Worm (Caenorhabditis elegans) whole organism, early embryonic: ENCODE measurements around the gene taap-1.

Experiments used
- B0310.2 ChIP-seq: sonication (generic microtip); optimal IDR thresholded peaks from 2 replicates; lab custom pipeline; 2016; ENCODE audit warnings: mild to moderate bottlenecking, missing genetic modification characterization, missing compliant biosample characterization
- F13C5.2 ChIP-seq: sonication (generic microtip); optimal IDR thresholded peaks from 2 replicates; lab custom pipeline; 2017; ENCODE audit warnings: mild to moderate bottlenecking, missing genetic modification characterization, inconsistent platforms, missing compliant biosample characterization
- aly-1 ChIP-seq: sonication (generic microtip); optimal IDR thresholded peaks from 2 replicates; lab custom pipeline; 2016; ENCODE audit warnings: missing genetic modification characterization, missing compliant biosample characterization
- ama-1 ChIP-seq: fragments of 150-350 bp; optimal IDR thresholded peaks from 2 replicates; lab custom pipeline; 2014
- ceh-13 ChIP-seq: fragments of 200-800 bp; sonication (Bioruptor generic); optimal IDR thresholded peaks from 2 replicates; lab custom pipeline; 2018; ENCODE audit warnings: mild to moderate bottlenecking, missing genetic modification characterization, missing compliant biosample characterization
- ceh-36 ChIP-seq: sonication (generic microtip); optimal IDR thresholded peaks from 2 replicates; lab custom pipeline; 2016; ENCODE audit warnings: missing genetic modification characterization, inconsistent platforms, missing compliant biosample characterization
- ets-7 ChIP-seq: sonication (generic microtip); optimal IDR thresholded peaks from 2 replicates; lab custom pipeline; 2016; ENCODE audit warnings: missing genotype, missing genetic modification characterization, missing compliant biosample characterization
- flt-1 ChIP-seq: fragments of 200-800 bp; sonication (Bioruptor generic); IDR thresholded peaks from 2 replicates; pipeline ENCODE4 v1.3.6; 2022; ENCODE audit warnings: missing genetic modification characterization, missing compliant biosample characterization
- hmbx-1 ChIP-seq: sonication (generic microtip); optimal IDR thresholded peaks from 2 replicates; lab custom pipeline; 2016; ENCODE audit warnings: mild to moderate bottlenecking, missing genetic modification characterization, missing compliant biosample characterization
- hmg-4 ChIP-seq: fragments of 200-800 bp; sonication (Bioruptor generic); optimal IDR thresholded peaks from 2 replicates; lab custom pipeline; 2018; ENCODE audit warnings: mild to moderate bottlenecking, missing genetic modification characterization, missing compliant biosample characterization
- hnd-1 ChIP-seq: sonication (generic microtip); optimal IDR thresholded peaks from 2 replicates; lab custom pipeline; 2016; ENCODE audit warnings: missing genetic modification characterization, missing compliant biosample characterization
- pes-1 ChIP-seq: fragments of 200-800 bp; sonication (Bioruptor generic); IDR thresholded peaks from 2 replicates; pipeline ENCODE4 v1.3.6; 2022; ENCODE audit warnings: missing genetic modification reagents, missing genetic modification characterization, missing compliant biosample characterization
- scrt-1 ChIP-seq: fragments of 200-800 bp; sonication (Bioruptor generic); IDR thresholded peaks from 2 replicates; pipeline ENCODE4 v1.3.6; 2022; ENCODE audit warnings: missing genetic modification characterization, missing compliant biosample characterization
- sea-1 ChIP-seq: fragments of 200-800 bp; sonication (Bioruptor generic); conservative IDR thresholded peaks from 2 replicates; pipeline ENCODE4 v1.3.6; 2022; ENCODE audit warnings: missing genetic modification characterization, missing compliant biosample characterization
- tbx-11 ChIP-seq: fragments of 200-800 bp; sonication (Bioruptor generic); IDR thresholded peaks from 2 replicates; pipeline ENCODE4 v1.3.6; 2022; ENCODE audit warnings: missing genetic modification characterization, missing compliant biosample characterization
- tbx-37 ChIP-seq: fragments of 200-800 bp; sonication (Bioruptor generic); conservative IDR thresholded peaks from 2 replicates; pipeline ENCODE4 v1.3.6; 2022; ENCODE audit warnings: missing genetic modification reagents, missing genetic modification characterization, missing compliant biosample characterization
- tra-4 ChIP-seq: sonication (generic microtip); optimal IDR thresholded peaks from 2 replicates; lab custom pipeline; 2017; ENCODE audit warnings: missing genetic modification characterization, missing compliant biosample characterization

taap-1 gene

DNA sequence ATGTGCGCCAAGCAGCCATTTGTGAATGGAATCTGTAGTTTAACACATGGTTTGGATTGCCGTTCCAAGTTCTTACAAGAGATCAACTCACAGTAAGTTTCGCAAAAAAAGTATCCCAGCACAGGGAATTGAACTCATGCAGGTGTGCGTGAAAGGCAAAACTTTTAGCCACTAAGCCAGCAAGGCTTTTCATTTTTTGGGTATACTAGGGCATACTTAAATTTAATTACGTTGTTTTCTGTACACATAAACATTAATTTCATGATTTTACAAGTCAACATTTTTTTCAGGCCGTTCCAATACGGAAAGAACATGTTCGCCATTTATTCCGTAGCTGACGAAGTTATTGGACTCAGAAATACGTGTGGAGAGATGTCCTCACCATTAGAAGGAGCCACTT lies 42.2 kb downstream of the taap-1 start:
- TF ChIP-seq scrt-1, result no peak
- no peak for TF ChIP-seq ceh-36 (tag; lab: Kevin White, UChicago)
- TF ChIP-seq pes-1, result no peak

DNA sequence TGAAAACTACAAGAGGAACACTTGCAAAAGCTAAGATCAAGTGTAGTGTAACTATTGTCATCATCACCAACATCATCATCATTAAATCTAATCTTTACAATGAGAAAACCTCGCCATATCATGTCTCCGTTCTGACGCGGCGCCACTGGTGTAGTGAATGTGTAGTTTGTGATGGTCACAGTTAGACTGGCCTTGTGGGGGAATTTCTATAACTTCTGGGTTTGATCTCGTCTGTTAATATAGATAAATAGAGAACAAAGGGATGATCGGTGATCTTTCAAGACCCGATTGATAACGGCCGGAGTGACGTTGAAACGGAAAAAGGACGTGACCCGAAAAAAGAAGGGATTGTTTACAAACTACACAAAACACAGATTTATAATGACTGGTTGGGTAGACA lies 42.9 kb downstream of the taap-1 start:
- TF ChIP-seq hmg-4 (GFP tag; lab: Kevin White, UChicago) (no peak), ets-7 (tag; lab: Kevin White, UChicago) (no peak), pes-1 (no peak), ceh-13 (no peak), ceh-36 (tag; lab: Kevin White, UChicago) (no peak), tbx-11 (no peak), flt-1 (GFP tag; lab: Robert Waterston, UW) (no peak), hmbx-1 (no peak), tra-4 (tag; lab: Kevin White, UChicago) (no peak), scrt-1 (no peak), aly-1 (tag; lab: Kevin White, UChicago) (no peak), sea-1 (GFP tag; lab: Robert Waterston, UW) (no peak), tbx-37 (GFP tag; lab: Robert Waterston, UW) (no peak), ama-1 (lab: Kevin White, UChicago) (no peak), F13C5.2 (tag; lab: Kevin White, UChicago) (no peak), hnd-1 (tag; lab: Kevin White, UChicago) (no peak), B0310.2 (tag; lab: Kevin White, UChicago) (no peak)

DNA sequence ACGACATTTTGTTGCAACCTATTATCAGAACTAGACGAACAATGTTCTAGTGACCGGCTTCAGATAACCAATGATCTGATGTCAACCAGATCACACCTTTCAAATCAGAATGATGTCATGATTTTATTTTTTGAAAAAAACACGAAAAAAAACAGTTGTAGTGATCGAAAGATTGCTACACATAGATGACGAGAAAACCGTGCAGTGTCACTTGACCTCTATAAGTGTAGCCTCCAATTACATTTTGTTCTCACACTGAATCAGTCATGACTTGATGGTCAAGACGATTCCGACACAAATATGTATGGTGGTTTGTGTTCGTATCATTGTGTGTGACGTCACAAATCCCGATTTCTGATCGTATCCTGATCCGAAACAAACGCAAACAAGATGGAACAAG lies 43.6 kb downstream of the taap-1 start:
- TF ChIP-seq sea-1 (GFP tag; lab: Robert Waterston, UW), result no peak
- TF ChIP-seq scrt-1, result no peak
- TF ChIP-seq tbx-37 (GFP tag; lab: Robert Waterston, UW), result no peak
- no peak for TF ChIP-seq ama-1 (lab: Kevin White, UChicago)

DNA sequence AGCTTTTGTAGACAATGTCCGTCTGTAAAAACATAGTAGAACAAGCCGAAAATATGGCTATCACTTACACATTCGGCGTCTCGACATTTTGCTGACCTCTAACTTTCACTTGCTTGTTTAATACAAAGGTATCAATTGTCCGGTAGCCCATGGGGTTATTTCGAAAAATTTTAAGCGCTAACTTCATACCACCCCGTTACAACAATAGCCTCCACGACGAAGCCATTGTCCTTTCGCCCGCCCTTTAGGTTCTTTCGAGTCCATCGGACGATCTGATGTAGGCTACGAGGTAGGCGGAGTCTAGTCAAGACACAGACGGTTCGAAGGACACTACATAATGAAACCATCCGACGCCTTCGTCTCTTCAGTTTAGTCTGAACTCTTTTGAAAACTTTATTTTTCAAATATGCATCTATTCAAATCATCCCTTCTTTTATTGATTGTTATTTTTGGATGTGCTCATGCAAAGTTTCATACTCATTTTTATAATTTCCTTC lies 44.8 kb downstream of the taap-1 start, which contains the start of gene lips-10:
lips-10 (plus strand) TSS at position 378 of the 497 bp plus-strand sequence.
- TF ChIP-seq tbx-11, result no peak

DNA sequence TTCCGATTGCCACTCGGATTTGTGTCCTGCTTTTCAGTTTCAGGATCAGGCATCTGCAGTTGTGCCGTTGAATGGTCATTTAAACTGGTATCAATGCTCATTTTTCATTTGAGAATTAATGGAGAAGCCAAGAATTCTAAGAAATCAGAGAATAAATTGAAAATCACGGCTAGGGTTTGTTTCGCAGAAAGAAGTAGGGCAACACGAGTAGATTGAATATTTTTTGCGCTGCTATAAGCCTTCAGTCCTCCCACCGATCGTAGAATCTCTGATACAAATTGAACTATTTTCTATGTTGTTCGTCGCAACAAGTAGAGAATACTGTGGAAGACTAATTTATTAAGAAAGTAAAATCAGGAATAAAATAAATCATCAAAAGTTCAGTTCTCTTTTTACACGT lies 46.6 kb downstream of the taap-1 start, which contains the start of gene acp-3:
acp-3 (minus strand) TSS at position 101 of the 400 bp plus-strand sequence.
- no peak for TF ChIP-seq tbx-11
- TF ChIP-seq ets-7 (tag; lab: Kevin White, UChicago), result no peak
- TF ChIP-seq hmbx-1, result no peak

DNA sequence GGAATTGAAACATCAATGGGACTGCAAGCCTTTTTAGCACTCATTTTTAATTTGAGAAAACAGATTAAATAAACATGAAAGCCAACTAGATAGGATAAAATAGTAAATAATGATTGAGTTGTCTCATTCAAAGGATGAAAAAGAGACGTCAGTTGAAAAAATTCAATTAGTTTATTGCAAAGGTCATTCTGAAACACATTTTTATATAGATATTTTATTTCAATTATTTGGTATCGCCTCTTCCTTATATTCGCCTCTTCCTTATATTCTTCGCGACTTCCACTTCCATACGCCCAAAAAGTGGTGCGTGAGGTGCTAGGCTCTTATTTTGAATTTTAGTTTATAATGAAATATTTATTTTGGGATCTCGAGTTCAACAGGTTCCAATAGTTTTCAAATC lies 48.7 kb downstream of the taap-1 start, which contains the start of gene acp-4:
acp-4 (minus strand) TSS at position 101 of the 400 bp plus-strand sequence.
- TF ChIP-seq hnd-1 (tag; lab: Kevin White, UChicago) (no peak), aly-1 (tag; lab: Kevin White, UChicago) (no peak), scrt-1 (no peak), F13C5.2 (tag; lab: Kevin White, UChicago) (no peak), flt-1 (GFP tag; lab: Robert Waterston, UW) (no peak)
